Worm (Caenorhabditis elegans) whole organism, late embryonic: Measurements from ENCODE around the gene mltn-11.

Source experiments
- nfya-1 ChIP-seq: sonication (generic microtip); optimal IDR thresholded peaks from 2 replicates; lab custom pipeline; 2017; ENCODE audit warnings: missing genetic modification characterization, mild to moderate bottlenecking, missing compliant biosample characterization, antibody characterized with exemption, moderate library complexity
- unc-86 ChIP-seq: sonication (generic microtip); optimal IDR thresholded peaks from 2 replicates; lab custom pipeline; 2016; ENCODE audit warnings: missing genetic modification characterization, missing compliant biosample characterization

DNA sequence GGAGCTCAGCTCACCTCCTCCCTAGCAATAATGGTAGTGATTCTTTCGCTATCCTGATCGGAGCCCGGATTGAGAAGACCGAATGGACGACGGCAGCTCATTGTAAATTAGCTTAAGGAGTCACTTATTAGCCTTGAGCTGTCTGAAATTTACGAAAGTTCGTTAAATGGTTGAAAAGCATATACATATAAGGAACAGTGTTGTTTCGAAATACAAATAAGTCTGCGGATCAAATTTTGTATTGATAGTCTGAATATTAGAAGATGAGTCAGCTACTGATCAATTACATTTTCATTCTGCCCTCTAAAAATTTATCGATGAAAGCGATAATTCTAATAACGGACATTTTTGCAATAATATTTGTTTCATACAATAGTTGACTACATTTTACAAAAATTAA is 30.7 kb downstream of the mltn-11 start, which contains the start of gene F14F8.14:
- TF ChIP-seq unc-86 (no peak), nfya-1 (tag; lab: Kevin White, UChicago) (no peak)
